Worm (Caenorhabditis elegans): ENCODE data around the gene mcm-2.
A peak's percentile ranks its signal among the peaks of the same experiment; 100 is the strongest.

The mcm-2 gene

ce11 chrII:12006575-12007098, at the start of gene mcm-2:
Gene mcm-2 (minus strand): TSS chrII:12006625.
- TF ChIP-seq lin-11 (tag; optimal IDR thresholded peaks at IDR 0.05), result peak; percentile 51
- peak; percentile 31 for TF ChIP-seq zag-1 (tag; optimal IDR thresholded peaks at IDR 0.05)
- no peak for TF ChIP-seq mdl-1 (tag; optimal IDR thresholded peaks at IDR 0.05)
- peak; percentile 57 for TF ChIP-seq nhr-25 (tag; optimal IDR thresholded peaks at IDR 0.05)
- TF ChIP-seq aly-2 (tag; optimal IDR thresholded peaks at IDR 0.05), result no peak
- TF ChIP-seq nhr-129 (tag; optimal IDR thresholded peaks at IDR 0.05), result peak; percentile 51
- peak; percentile 69 for TF ChIP-seq crh-2 (tag; optimal IDR thresholded peaks at IDR 0.05)
- no peak for TF ChIP-seq alr-1 (tag; optimal IDR thresholded peaks at IDR 0.05)
- TF ChIP-seq unc-62 (GFP tag; optimal IDR thresholded peaks at IDR 0.05), result no peak
- no peak for TF ChIP-seq mab-5 (tag; optimal IDR thresholded peaks at IDR 0.05)
- peak; percentile 56 for TF ChIP-seq fos-1 (tag; optimal IDR thresholded peaks at IDR 0.05)
- TF ChIP-seq unc-55 (GFP tag; optimal IDR thresholded peaks at IDR 0.05), result peak; percentile 88
- TF ChIP-seq C34F6.9 (tag; optimal IDR thresholded peaks at IDR 0.05), result peak; percentile 78
- TF ChIP-seq ceh-16 (tag; optimal IDR thresholded peaks at IDR 0.05), result no peak
- no peak for TF ChIP-seq nhr-12 (tag; optimal IDR thresholded peaks at IDR 0.05)
- TF ChIP-seq ama-1 (optimal IDR thresholded peaks at IDR 0.05), result no peak
- TF ChIP-seq gmeb-1 (tag; optimal IDR thresholded peaks at IDR 0.05), result peak; percentile 86
- no peak for TF ChIP-seq nhr-21 (tag; optimal IDR thresholded peaks at IDR 0.05)
- TF ChIP-seq lsy-2 (tag; optimal IDR thresholded peaks at IDR 0.05), result peak; percentile 41 to 80
- TF ChIP-seq elt-3 (tag; optimal IDR thresholded peaks at IDR 0.05), result no peak
- peak; percentile 24 for TF ChIP-seq sma-3 (GFP tag; optimal IDR thresholded peaks at IDR 0.05)
- TF ChIP-seq lin-13 (GFP tag; optimal IDR thresholded peaks at IDR 0.05), result no peak

DNA sequence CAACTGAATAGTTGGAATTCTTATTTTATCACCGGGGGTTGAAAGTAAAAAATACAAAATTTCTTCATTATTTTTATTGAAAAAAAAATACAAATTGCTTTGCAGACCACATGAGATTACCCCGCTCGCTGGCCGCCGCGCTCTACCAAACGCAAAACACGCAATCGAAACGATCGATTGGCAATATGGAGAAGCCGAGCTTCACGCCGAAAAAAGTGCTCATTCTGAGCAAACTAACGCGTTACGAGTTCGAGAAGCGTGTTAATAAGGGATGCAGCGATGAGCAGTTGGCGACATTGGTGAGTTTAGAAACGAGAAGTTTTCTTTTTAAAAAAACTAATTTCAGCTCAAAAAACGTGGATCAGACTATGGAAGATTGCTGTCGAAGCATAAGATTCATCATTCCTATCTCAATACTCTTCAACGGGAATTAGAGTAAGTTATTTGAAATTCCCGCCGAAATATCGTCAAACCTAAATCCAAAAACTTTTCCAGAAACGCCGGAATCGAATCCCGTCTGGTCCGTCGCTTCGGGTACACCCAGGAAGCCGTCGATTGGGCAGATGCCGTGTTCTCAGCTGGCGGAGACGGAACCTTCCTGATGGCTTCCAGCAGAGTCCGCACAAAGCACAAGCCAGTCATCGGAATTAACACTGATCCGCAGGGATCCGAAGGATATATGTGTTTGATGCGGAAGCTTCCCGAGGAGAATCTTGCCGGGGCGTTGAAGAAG, 49.1 kb upstream of the mcm-2 start:
- TF ChIP-seq lin-13 (GFP tag; optimal IDR thresholded peaks at IDR 0.05) (peak; percentile 5), aly-2 (tag; optimal IDR thresholded peaks at IDR 0.05) (no peak)

DNA sequence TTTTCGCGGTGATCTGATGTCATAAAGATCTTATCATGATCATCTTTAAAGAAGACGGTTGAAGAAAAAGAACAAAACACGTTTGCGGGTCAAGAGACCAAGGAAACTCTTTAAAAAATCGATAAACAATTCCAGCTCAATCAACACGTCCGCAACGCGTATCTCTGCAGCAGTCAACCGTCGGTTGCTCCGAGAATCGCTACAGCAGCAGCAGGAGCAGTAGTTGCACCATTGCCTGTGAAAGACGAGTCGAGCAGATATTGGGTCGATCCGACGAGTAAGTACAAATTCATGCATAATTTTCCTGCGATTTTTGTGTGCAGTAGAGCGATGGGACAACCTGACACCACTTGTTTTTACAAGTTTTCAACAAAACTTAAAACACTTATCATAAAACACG, 48.1 kb upstream of the mcm-2 start:
- TF ChIP-seq ama-1 (optimal IDR thresholded peaks at IDR 0.05) (peak; percentile 50), nhr-129 (tag; optimal IDR thresholded peaks at IDR 0.05) (no peak), elt-3 (tag; optimal IDR thresholded peaks at IDR 0.05) (no peak), R02D3.7 (tag; optimal IDR thresholded peaks at IDR 0.05) (no peak), lsy-2 (tag; optimal IDR thresholded peaks at IDR 0.05) (no peak), nhr-25 (tag; optimal IDR thresholded peaks at IDR 0.05) (peak; percentile 14), blmp-1 (tag; optimal IDR thresholded peaks at IDR 0.05; ENCODE audit: insufficient read depth) (no peak)

- TF ChIP-seq ceh-16 (tag; optimal IDR thresholded peaks at IDR 0.05), result no peak
- no peak for TF ChIP-seq lin-13 (GFP tag; optimal IDR thresholded peaks at IDR 0.05)
- TF ChIP-seq ama-1 (optimal IDR thresholded peaks at IDR 0.05), result peak; percentile 76
Observed at ce11 chrII:12054150-12054549, 47.7 kb upstream of the mcm-2 start.

DNA sequence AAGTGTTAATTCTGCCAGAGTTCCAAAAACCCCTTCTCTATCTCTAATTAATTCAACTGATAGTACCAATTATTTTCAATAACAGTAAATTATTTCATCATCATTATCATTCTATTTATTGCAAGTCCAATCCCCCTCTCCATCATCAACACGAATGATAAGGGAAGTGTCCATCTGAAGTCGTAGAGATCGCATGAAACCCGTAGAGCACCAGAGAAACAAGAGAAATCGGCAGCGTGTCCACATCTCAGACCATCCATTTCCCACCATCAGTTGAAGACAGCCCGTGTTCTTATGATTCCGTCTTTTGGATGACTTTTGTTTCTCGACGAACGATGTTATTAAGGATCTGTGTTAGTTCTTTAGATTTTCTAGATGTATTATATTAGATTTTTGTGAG, 47.1 kb upstream of the mcm-2 start:
- TF ChIP-seq mdl-1 (tag; optimal IDR thresholded peaks at IDR 0.05) (peak in 1 of 2 experiments; percentile 12), nhr-12 (tag; optimal IDR thresholded peaks at IDR 0.05) (no peak), nhr-10 (tag; optimal IDR thresholded peaks at IDR 0.05) (no peak), ama-1 (optimal IDR thresholded peaks at IDR 0.05) (peak; percentile 45), crh-2 (tag; optimal IDR thresholded peaks at IDR 0.05) (no peak), nhr-21 (tag; optimal IDR thresholded peaks at IDR 0.05) (peak; percentile 70), nhr-129 (tag; optimal IDR thresholded peaks at IDR 0.05) (peak; percentile 49), sma-9 (GFP tag; optimal IDR thresholded peaks at IDR 0.05) (peak; percentile 8), sma-9 (tag; optimal IDR thresholded peaks at IDR 0.05) (no peak), lin-39 (tag; optimal IDR thresholded peaks at IDR 0.05) (no peak), unc-62 (GFP tag; optimal IDR thresholded peaks at IDR 0.05) (no peak), alr-1 (tag; optimal IDR thresholded peaks at IDR 0.05) (no peak), sma-3 (GFP tag; optimal IDR thresholded peaks at IDR 0.05) (peak; percentile 8), nhr-25 (tag; optimal IDR thresholded peaks at IDR 0.05) (peak; percentile 15), lin-11 (tag; optimal IDR thresholded peaks at IDR 0.05) (no peak)

ce11 chrII:12052924-12053323, 46.5 kb upstream of the mcm-2 start:
- TF ChIP-seq nhr-11 (tag; optimal IDR thresholded peaks at IDR 0.05) (no peak), elt-3 (tag; optimal IDR thresholded peaks at IDR 0.05) (no peak), nhr-21 (tag; optimal IDR thresholded peaks at IDR 0.05) (peak; percentile 70), elt-1 (tag; optimal IDR thresholded peaks at IDR 0.05) (no peak), nhr-12 (tag; optimal IDR thresholded peaks at IDR 0.05) (no peak), ztf-4 (tag; optimal IDR thresholded peaks at IDR 0.05) (peak; percentile 19), C34F6.9 (tag; optimal IDR thresholded peaks at IDR 0.05) (no peak), fos-1 (tag; optimal IDR thresholded peaks at IDR 0.05) (no peak), aly-2 (tag; optimal IDR thresholded peaks at IDR 0.05) (no peak), lin-13 (GFP tag; optimal IDR thresholded peaks at IDR 0.05) (no peak), nhr-25 (tag; optimal IDR thresholded peaks at IDR 0.05) (peak; percentile 30), ceh-82 (tag; optimal IDR thresholded peaks at IDR 0.05) (no peak), sma-3 (GFP tag; optimal IDR thresholded peaks at IDR 0.05) (peak; percentile 21), sma-9 (GFP tag; optimal IDR thresholded peaks at IDR 0.05) (peak; percentile 49), sma-9 (tag; optimal IDR thresholded peaks at IDR 0.05) (no peak), blmp-1 (tag; optimal IDR thresholded peaks at IDR 0.05; ENCODE audit: insufficient read depth) (peak; percentile 30), ZK546.5 (tag; optimal IDR thresholded peaks at IDR 0.05) (no peak), peb-1 (tag; optimal IDR thresholded peaks at IDR 0.05) (no peak), F13H6.1 (tag; optimal IDR thresholded peaks at IDR 0.05) (no peak), unc-62 (GFP tag; optimal IDR thresholded peaks at IDR 0.05) (no peak), mbf-1 (tag; optimal IDR thresholded peaks at IDR 0.05) (no peak), gmeb-1 (tag; optimal IDR thresholded peaks at IDR 0.05) (no peak), nhr-237 (tag; optimal IDR thresholded peaks at IDR 0.05) (no peak), nhr-129 (tag; optimal IDR thresholded peaks at IDR 0.05) (peak; percentile 21), R02D3.7 (tag; optimal IDR thresholded peaks at IDR 0.05) (no peak), unc-55 (GFP tag; optimal IDR thresholded peaks at IDR 0.05) (no peak)

Measured in whole organism, L2 larva.